Fruit fly (Drosophila melanogaster) whole organism, adult: ENCODE data around the gene Drsl4.
A peak's percentile ranks its signal among the peaks of the same experiment; 100 is the strongest.

ENCODE experiments used
- CG11617 ChIP-seq: fragments of 200-800 bp; sonication (Bioruptor generic); optimal IDR thresholded peaks from 2 replicates; lab custom pipeline; 2017; ENCODE audit warnings: mild to moderate bottlenecking, missing biosample characterization, missing genetic modification reagents, missing genetic modification characterization
- CG12768 ChIP-seq: fragments of 200-800 bp; sonication (Bioruptor generic); optimal IDR thresholded peaks from 2 replicates; lab custom pipeline; 2017; ENCODE audit warnings: missing biosample characterization, missing genetic modification characterization, mild to moderate bottlenecking, moderate library complexity, missing genetic modification reagents
- CG14711 ChIP-seq: fragments of 200-800 bp; sonication (Bioruptor generic); optimal IDR thresholded peaks from 2 replicates; lab custom pipeline; 2018; ENCODE audit warnings: missing biosample characterization, mild to moderate bottlenecking, missing genetic modification characterization, moderate library complexity
- CG1620 ChIP-seq: fragments of 200-800 bp; sonication (Bioruptor generic); optimal IDR thresholded peaks from 2 replicates; lab custom pipeline; 2016; ENCODE audit warnings: missing biosample characterization, missing genetic modification characterization
- CG33017 ChIP-seq: fragments of 200-800 bp; sonication (Bioruptor generic); optimal IDR thresholded peaks from 2 replicates; lab custom pipeline; 2018; ENCODE audit warnings: missing biosample characterization, mild to moderate bottlenecking, missing genetic modification characterization, moderate library complexity
- CG5204 ChIP-seq: fragments of 200-800 bp; sonication (Bioruptor generic); optimal IDR thresholded peaks from 2 replicates; lab custom pipeline; 2016; ENCODE audit warnings: missing biosample characterization, missing genetic modification characterization
- CG7045 ChIP-seq: fragments of 200-800 bp; sonication (Bioruptor generic); optimal IDR thresholded peaks from 2 replicates; lab custom pipeline; 2017; ENCODE audit warnings: missing biosample characterization, mild to moderate bottlenecking, missing genetic modification characterization
- CG7101 ChIP-seq: fragments of 200-800 bp; sonication (Bioruptor generic); optimal IDR thresholded peaks from 2 replicates; lab custom pipeline; 2018; ENCODE audit warnings: missing biosample characterization, mild to moderate bottlenecking, missing genetic modification characterization, moderate library complexity
- Clk ChIP-seq: fragments of 200-800 bp; sonication (Bioruptor generic); optimal IDR thresholded peaks from 2 replicates; lab custom pipeline; 2017; ENCODE audit warnings: missing biosample characterization, missing genetic modification characterization
- Crg-1 ChIP-seq: fragments of 200-800 bp; sonication (Bioruptor generic); optimal IDR thresholded peaks from 2 replicates; lab custom pipeline; 2016; ENCODE audit warnings: missing biosample characterization, missing genetic modification characterization
- Hr96 ChIP-seq: fragments of 200-800 bp; sonication (Bioruptor generic); optimal IDR thresholded peaks from 2 replicates; lab custom pipeline; 2016; ENCODE audit warnings: missing biosample characterization, missing genetic modification characterization
- Mnt ChIP-seq: fragments of 200-800 bp; sonication (Bioruptor generic); optimal IDR thresholded peaks from 2 replicates; lab custom pipeline; 2016; ENCODE audit warnings: missing biosample characterization, mild to moderate bottlenecking, missing genetic modification characterization
- bab1 ChIP-seq: fragments of 200-800 bp; sonication (Bioruptor generic); optimal IDR thresholded peaks from 3 replicates; lab custom pipeline; 2019; ENCODE audit warnings: missing biosample characterization, mild to moderate bottlenecking, missing genetic modification characterization, moderate library complexity
- cic ChIP-seq: fragments of 200-800 bp; sonication (Bioruptor generic); optimal IDR thresholded peaks from 2 replicates; lab custom pipeline; 2017; ENCODE audit warnings: missing biosample characterization, mild to moderate bottlenecking, missing genetic modification characterization, moderate library complexity
- cnc ChIP-seq, 2 experiments: fragments of >200 bp; optimal IDR thresholded peaks; 2 replicates each; lab custom pipeline; 2017
- kay ChIP-seq: fragments of 200-800 bp; sonication (Bioruptor generic); peaks from one replicate; lab custom pipeline; 2016; ENCODE audit warnings: missing biosample characterization, missing genetic modification characterization, borderline replicate concordance
- ovo ChIP-seq: fragments of 200-800 bp; sonication (Bioruptor generic); optimal IDR thresholded peaks from 2 replicates; lab custom pipeline; 2016; ENCODE audit warnings: missing biosample characterization, missing genetic modification characterization
- pad ChIP-seq: fragments of 200-800 bp; sonication (Bioruptor generic); optimal IDR thresholded peaks from 3 replicates; lab custom pipeline; 2017; ENCODE audit warnings: missing biosample characterization, missing genetic modification characterization, mild to moderate bottlenecking, moderate library complexity, missing genetic modification reagents
- tj ChIP-seq: fragments of 200-800 bp; sonication (Bioruptor generic); optimal IDR thresholded peaks from 3 replicates; lab custom pipeline; 2017; ENCODE audit warnings: missing biosample characterization, mild to moderate bottlenecking, missing genetic modification characterization, moderate library complexity
- toe ChIP-seq: fragments of 200-800 bp; sonication (Bioruptor generic); optimal IDR thresholded peaks from 2 replicates; lab custom pipeline; 2016; ENCODE audit warnings: missing biosample characterization, missing genetic modification characterization

Gene Drsl4

dm6 chr3L:3315288-3315687 is at the start of gene Drsl4:
Gene Drsl4 (plus strand): TSS chr3L:3315620.
- TF ChIP-seq bab1 (GFP tag; lab: Kevin White, UChicago) (peak; percentile 22), Hr96 (GFP tag; lab: Kevin White, UChicago) (no peak)

DNA sequence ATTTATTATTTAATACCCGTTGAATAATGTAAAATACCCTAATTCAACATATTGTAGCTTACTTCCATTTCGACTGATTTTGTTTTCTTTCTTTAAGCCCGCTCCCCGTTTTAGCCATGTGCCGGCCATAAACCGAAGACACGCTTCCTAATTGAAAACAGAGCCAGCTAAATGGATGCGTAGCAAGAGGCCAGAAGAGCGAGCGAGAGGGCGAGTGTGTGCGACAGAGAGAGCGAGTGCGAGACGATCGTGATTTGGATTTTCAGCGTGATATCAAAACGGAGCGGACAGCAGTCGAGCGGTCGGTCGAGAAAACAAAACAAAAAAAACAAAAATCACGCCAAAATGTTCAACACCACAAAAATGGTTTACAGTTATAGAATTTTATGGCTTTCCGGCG is 49.1 kb upstream of the Drsl4 start:
- TF ChIP-seq CG5204 (no peak), CG14711 (no peak), toe (GFP tag; lab: Kevin White, UChicago) (no peak), pad (GFP tag; lab: Kevin White, UChicago) (no peak), Mnt (GFP tag; lab: Kevin White, UChicago) (no peak), tj (no peak), CG7101 (tag; lab: Kevin White, UChicago) (no peak), CG11617 (GFP tag; lab: Kevin White, UChicago) (no peak), CG1620 (no peak), CG12768 (no peak), cic (GFP tag; lab: Kevin White, UChicago) (no peak), cnc (optimal IDR thresholded peaks at IDR 0.05; lab: Kevin White, UChicago) (no peak), Crg-1 (GFP tag; lab: Kevin White, UChicago) (no peak), bab1 (GFP tag; lab: Kevin White, UChicago) (no peak), Clk (no peak), CG7045 (GFP tag; lab: Kevin White, UChicago) (no peak), ovo (GFP tag; lab: Kevin White, UChicago) (no peak), CG33017 (tag; lab: Kevin White, UChicago) (no peak), kay (GFP tag; lab: Kevin White, UChicago) (no peak), Hr96 (GFP tag; lab: Kevin White, UChicago) (no peak)

dm6 chr3L:3268161-3268560 is 47.3 kb upstream of the Drsl4 start, which contains the start of gene CG34265:
Gene CG34265 (plus strand): TSS chr3L:3268461.
- TF ChIP-seq bab1 (GFP tag; lab: Kevin White, UChicago) (no peak), CG7101 (tag; lab: Kevin White, UChicago) (no peak), CG11617 (GFP tag; lab: Kevin White, UChicago) (no peak), tj (no peak), CG33017 (tag; lab: Kevin White, UChicago) (no peak), pad (GFP tag; lab: Kevin White, UChicago) (no peak), Clk (no peak), ovo (GFP tag; lab: Kevin White, UChicago) (no peak), cnc (optimal IDR thresholded peaks at IDR 0.05; lab: Kevin White, UChicago) (no peak), Crg-1 (GFP tag; lab: Kevin White, UChicago) (no peak)

DNA sequence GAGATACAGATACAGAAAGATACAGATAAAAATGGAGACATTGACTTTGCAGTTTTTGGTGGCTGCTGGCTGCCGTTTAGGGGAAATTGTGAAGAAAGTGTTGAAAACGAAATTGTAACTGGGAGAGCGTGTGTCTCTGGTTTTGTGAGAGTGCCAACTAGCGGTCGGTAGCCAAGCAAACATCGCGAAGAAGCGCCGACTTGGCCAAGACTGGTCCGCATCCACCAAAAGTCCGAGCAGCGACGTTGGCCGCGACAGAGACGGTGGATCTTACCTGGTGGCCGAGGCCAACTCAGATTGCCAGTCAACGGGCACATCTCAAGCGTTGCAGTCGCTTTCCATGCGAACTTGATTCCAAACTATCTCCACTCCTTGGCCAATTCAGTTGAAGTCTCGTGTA is 44.7 kb upstream of the Drsl4 start, which contains the start of gene CG14960:
TSS of gene CG14960 (plus strand) at position 301 of the 400 bp plus-strand sequence.
- TF ChIP-seq CG14711 (no peak), Mnt (GFP tag; lab: Kevin White, UChicago) (no peak), kay (GFP tag; lab: Kevin White, UChicago) (no peak), cic (GFP tag; lab: Kevin White, UChicago) (no peak), CG11617 (GFP tag; lab: Kevin White, UChicago) (no peak), Clk (no peak), CG12768 (no peak), Hr96 (GFP tag; lab: Kevin White, UChicago) (no peak), CG7101 (tag; lab: Kevin White, UChicago) (no peak)

DNA sequence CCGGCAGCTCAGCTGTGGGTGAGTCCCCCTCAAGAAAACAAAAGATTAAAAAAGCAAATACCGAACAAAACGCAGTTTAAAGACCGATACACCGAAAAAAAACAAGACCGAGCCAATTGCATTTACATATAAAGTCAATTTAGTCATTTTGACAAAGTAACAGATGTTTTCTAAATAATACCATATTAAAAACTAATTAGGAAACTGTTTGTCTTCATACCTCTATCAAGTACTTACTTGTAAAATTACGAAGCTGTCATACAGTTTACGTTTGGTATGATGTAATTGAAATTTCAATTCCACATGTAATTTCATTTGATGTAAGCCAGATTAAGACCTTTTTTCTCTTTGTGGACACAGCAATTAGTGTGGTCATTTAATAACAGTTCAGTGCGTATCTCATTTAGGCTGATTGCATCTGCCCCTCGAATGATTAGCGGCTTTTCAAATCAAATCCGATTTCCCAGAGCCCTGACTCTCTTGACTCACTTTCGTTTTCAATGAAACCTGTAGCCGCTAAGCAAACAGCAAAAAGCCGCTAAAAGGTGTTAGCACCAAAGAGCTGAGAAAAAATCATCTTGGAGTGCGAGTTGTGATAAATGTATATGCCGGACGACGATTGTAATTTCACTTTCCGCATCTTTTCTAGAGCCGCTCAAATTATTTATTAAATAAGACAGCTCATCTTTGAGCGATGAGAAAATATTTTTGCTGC is 40.8 kb upstream of the Drsl4 start:
- no peak for TF ChIP-seq CG5204
- TF ChIP-seq ovo (GFP tag; lab: Kevin White, UChicago): no peak
- TF ChIP-seq pad (GFP tag; lab: Kevin White, UChicago): no peak

DNA sequence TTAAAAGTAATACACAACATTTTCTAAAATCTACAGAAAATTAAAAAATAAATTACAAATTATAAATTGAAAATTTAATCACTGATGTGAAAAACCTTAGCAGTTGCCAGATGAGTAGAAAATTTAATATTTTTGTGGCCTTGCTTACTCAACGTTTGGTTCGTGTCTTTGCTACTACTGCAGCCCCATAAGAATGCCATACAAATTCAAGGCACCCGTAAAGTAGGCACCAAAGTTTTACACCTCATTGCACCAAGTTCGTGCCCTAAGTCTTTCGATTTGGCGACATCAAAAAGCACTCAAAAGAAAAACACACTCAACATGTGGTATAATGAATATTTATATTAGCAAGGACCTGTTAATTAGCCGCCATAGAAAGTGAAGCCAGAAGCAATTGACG is 38.5 kb upstream of the Drsl4 start:
- no peak for TF ChIP-seq cic (GFP tag; lab: Kevin White, UChicago)
- no peak for TF ChIP-seq Clk
- TF ChIP-seq Hr96 (GFP tag; lab: Kevin White, UChicago): no peak
- TF ChIP-seq CG5204: no peak
- no peak for TF ChIP-seq Crg-1 (GFP tag; lab: Kevin White, UChicago)
- TF ChIP-seq CG14711: no peak
- TF ChIP-seq CG33017 (tag; lab: Kevin White, UChicago): no peak
- TF ChIP-seq ovo (GFP tag; lab: Kevin White, UChicago): no peak
- no peak for TF ChIP-seq CG12768
- no peak for TF ChIP-seq toe (GFP tag; lab: Kevin White, UChicago)

dm6 chr3L:3279930-3280329 is 35.5 kb upstream of the Drsl4 start, which contains the start of gene CG12017:
Gene CG12017 (plus strand): TSS chr3L:3280239.
- TF ChIP-seq Crg-1 (GFP tag; lab: Kevin White, UChicago) (no peak), ovo (GFP tag; lab: Kevin White, UChicago) (no peak), CG5204 (no peak), Clk (no peak), CG7045 (GFP tag; lab: Kevin White, UChicago) (no peak), CG14711 (no peak), bab1 (GFP tag; lab: Kevin White, UChicago) (no peak), Hr96 (GFP tag; lab: Kevin White, UChicago) (no peak), CG12768 (no peak), CG7101 (tag; lab: Kevin White, UChicago) (no peak), tj (no peak), pad (GFP tag; lab: Kevin White, UChicago) (no peak), kay (GFP tag; lab: Kevin White, UChicago) (no peak)
